Worm (Caenorhabditis elegans) whole organism, late embryonic: Measurements from ENCODE around the gene srg-9.

ENCODE experiments used
- C38D4.7 ChIP-seq: fragments of 200-800 bp; sonication (Bioruptor generic); optimal IDR thresholded peaks from 2 replicates; lab custom pipeline; 2018; ENCODE audit warnings: mild to moderate bottlenecking, missing genetic modification characterization, moderate library complexity, missing compliant biosample characterization
- F13H6.1 ChIP-seq: sonication (generic microtip); optimal IDR thresholded peaks from 2 replicates; lab custom pipeline; 2016; ENCODE audit warnings: missing genetic modification characterization, missing compliant biosample characterization
- K09A11.1 ChIP-seq: sonication (generic microtip); optimal IDR thresholded peaks from 2 replicates; lab custom pipeline; 2017; ENCODE audit warnings: antibody characterized with exemption, mild to moderate bottlenecking, missing genetic modification characterization, missing compliant biosample characterization; ENCODE audit not compliant: insufficient read depth
- T23F11.4 ChIP-seq: fragments of 200-800 bp; sonication (Bioruptor generic); optimal IDR thresholded peaks from 2 replicates; lab custom pipeline; 2018; ENCODE audit warnings: mild to moderate bottlenecking, missing genetic modification characterization, missing compliant biosample characterization
- ama-1 ChIP-seq: fragments of 150-350 bp; optimal IDR thresholded peaks from 2 replicates; lab custom pipeline; 2014
- ceh-19 ChIP-seq: fragments of 200-800 bp; sonication (Bioruptor generic); optimal IDR thresholded peaks from 2 replicates; lab custom pipeline; 2018; ENCODE audit warnings: mild to moderate bottlenecking, missing genetic modification characterization, missing compliant biosample characterization
- ceh-30 ChIP-seq: fragments of 150-350 bp; optimal IDR thresholded peaks from 2 replicates; lab custom pipeline; 2014; ENCODE audit warnings: missing biosample characterization, missing genetic modification characterization
- ceh-34 ChIP-seq: sonication (generic microtip); optimal IDR thresholded peaks from 2 replicates; lab custom pipeline; 2016; ENCODE audit warnings: mild to moderate bottlenecking, missing genetic modification characterization, missing compliant biosample characterization
- ceh-48 ChIP-seq: sonication (generic microtip); optimal IDR thresholded peaks from 2 replicates; lab custom pipeline; 2016; ENCODE audit warnings: missing genetic modification characterization, inconsistent platforms, missing compliant biosample characterization
- elt-2 ChIP-seq: sonication (generic microtip); optimal IDR thresholded peaks from 2 replicates; lab custom pipeline; 2016; ENCODE audit warnings: missing genetic modification reagents, missing genetic modification characterization, missing compliant biosample characterization
- elt-4 ChIP-seq: sonication (generic microtip); optimal IDR thresholded peaks from 2 replicates; lab custom pipeline; 2016; ENCODE audit warnings: missing genetic modification characterization, missing compliant biosample characterization
- ets-4 ChIP-seq: sonication (generic microtip); optimal IDR thresholded peaks from 2 replicates; lab custom pipeline; 2016; ENCODE audit warnings: missing genetic modification characterization, missing compliant biosample characterization
- fax-1 ChIP-seq: sonication (generic microtip); optimal IDR thresholded peaks from 2 replicates; lab custom pipeline; 2016; ENCODE audit warnings: missing genotype, missing genetic modification characterization, missing compliant biosample characterization
- fkh-10 ChIP-seq: fragments of 150-350 bp; optimal IDR thresholded peaks from 2 replicates; lab custom pipeline; 2014; ENCODE audit warnings: missing biosample characterization, missing genetic modification reagents, missing genetic modification characterization
- hlh-13 ChIP-seq: fragments of 200-800 bp; sonication (Bioruptor generic); optimal IDR thresholded peaks from 2 replicates; lab custom pipeline; 2018; ENCODE audit warnings: mild to moderate bottlenecking, missing genetic modification characterization, missing compliant biosample characterization
- hlh-15 ChIP-seq: sonication (generic microtip); optimal IDR thresholded peaks from 2 replicates; lab custom pipeline; 2016; ENCODE audit warnings: missing genetic modification characterization, missing compliant biosample characterization
- hlh-30 ChIP-seq: sonication (generic microtip); optimal IDR thresholded peaks from 2 replicates; lab custom pipeline; 2017; ENCODE audit warnings: antibody characterized with exemption, missing genetic modification characterization, missing compliant biosample characterization; ENCODE audit not compliant: insufficient read depth
- hlh-6 ChIP-seq: sonication (generic microtip); optimal IDR thresholded peaks from 2 replicates; lab custom pipeline; 2016; ENCODE audit warnings: missing genotype, missing genetic modification characterization, missing compliant biosample characterization
- lin-11 ChIP-seq: fragments of 200-800 bp; sonication (Bioruptor generic); optimal IDR thresholded peaks from 2 replicates; lab custom pipeline; 2018; ENCODE audit warnings: mild to moderate bottlenecking, missing genetic modification characterization, missing compliant biosample characterization
- nfya-1 ChIP-seq: sonication (generic microtip); optimal IDR thresholded peaks from 2 replicates; lab custom pipeline; 2017; ENCODE audit warnings: missing genetic modification characterization, mild to moderate bottlenecking, missing compliant biosample characterization, antibody characterized with exemption, moderate library complexity
- nhr-232 ChIP-seq: sonication (generic microtip); optimal IDR thresholded peaks from 2 replicates; lab custom pipeline; 2016; ENCODE audit warnings: missing genetic modification characterization, missing compliant biosample characterization
- pat-9 ChIP-seq: fragments of 200-800 bp; sonication (Bioruptor generic); optimal IDR thresholded peaks from 2 replicates; lab custom pipeline; 2018; ENCODE audit warnings: mild to moderate bottlenecking, missing genetic modification characterization, moderate library complexity, missing compliant biosample characterization
- pax-1 ChIP-seq: fragments of 150-350 bp; optimal IDR thresholded peaks from 2 replicates; lab custom pipeline; 2014; ENCODE audit warnings: missing biosample characterization, missing genetic modification characterization
- pha-2 ChIP-seq: sonication (generic microtip); optimal IDR thresholded peaks from 2 replicates; lab custom pipeline; 2017; ENCODE audit warnings: mild to moderate bottlenecking, missing genetic modification characterization, missing compliant biosample characterization
- ref-2 ChIP-seq: sonication (generic microtip); optimal IDR thresholded peaks from 2 replicates; lab custom pipeline; 2016; ENCODE audit warnings: missing genetic modification characterization, missing compliant biosample characterization
- rnt-1 ChIP-seq: sonication (generic microtip); optimal IDR thresholded peaks from 2 replicates; lab custom pipeline; 2016; ENCODE audit warnings: missing genetic modification characterization, missing compliant biosample characterization
- sox-2 ChIP-seq: fragments of 200-800 bp; sonication (Bioruptor generic); IDR thresholded peaks from 2 replicates; pipeline ENCODE4 v1.3.6; 2022; ENCODE audit warnings: missing genetic modification reagents, missing genetic modification characterization, missing compliant biosample characterization
- sox-4 ChIP-seq: sonication (generic microtip); optimal IDR thresholded peaks from 2 replicates; lab custom pipeline; 2017; ENCODE audit warnings: mild to moderate bottlenecking, missing genetic modification characterization, inconsistent platforms, missing compliant biosample characterization
- syd-9 ChIP-seq: sonication (generic microtip); optimal IDR thresholded peaks from 2 replicates; lab custom pipeline; 2016; ENCODE audit warnings: mild to moderate bottlenecking, missing genetic modification characterization, moderate library complexity, missing compliant biosample characterization
- tbx-7 ChIP-seq: sonication (generic microtip); optimal IDR thresholded peaks from 2 replicates; lab custom pipeline; 2016; ENCODE audit warnings: missing genotype, missing genetic modification characterization, missing compliant biosample characterization
- unc-42 ChIP-seq: sonication (generic microtip); optimal IDR thresholded peaks from 2 replicates; lab custom pipeline; 2016; ENCODE audit warnings: missing genotype, missing genetic modification characterization, missing compliant biosample characterization
- zip-5 ChIP-seq: sonication (generic microtip); optimal IDR thresholded peaks from 2 replicates; lab custom pipeline; 2016; ENCODE audit warnings: missing genetic modification characterization, missing compliant biosample characterization
- ztf-16 ChIP-seq: sonication (generic microtip); optimal IDR thresholded peaks from 2 replicates; lab custom pipeline; 2017; ENCODE audit warnings: missing genetic modification characterization, missing compliant biosample characterization

The srg-9 gene

DNA sequence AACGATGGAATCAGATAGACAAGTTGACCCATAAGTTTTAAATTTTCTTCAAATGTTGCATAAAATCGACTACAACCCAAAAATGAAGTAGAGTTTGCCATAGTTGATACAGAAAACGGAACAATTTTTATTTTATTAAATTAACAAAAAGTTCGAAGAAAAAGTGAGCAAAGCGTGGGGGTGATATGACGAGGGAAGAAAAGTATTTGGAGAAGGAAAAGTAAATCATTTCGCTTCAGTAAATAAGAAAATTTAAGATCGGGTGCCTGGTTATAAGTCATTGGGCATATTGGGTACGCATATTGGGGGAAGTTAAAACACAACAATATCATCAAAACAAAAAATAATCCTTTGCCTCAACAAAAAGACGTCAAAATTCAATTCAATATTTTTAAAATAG lies 9.3 kb upstream of the srg-9 start, which contains the start of gene srg-6:
Gene srg-6, minus strand, starts transcription at position 101 of the 400 bp plus-strand sequence.
- TF ChIP-seq unc-42 (tag; lab: Kevin White, UChicago) (no peak), nhr-232 (tag; lab: Kevin White, UChicago) (no peak), K09A11.1 (no peak), hlh-30 (tag; lab: Kevin White, UChicago) (no peak), ztf-16 (tag; lab: Kevin White, UChicago) (no peak), sox-4 (tag; lab: Kevin White, UChicago) (no peak), tbx-7 (no peak), ceh-34 (tag; lab: Kevin White, UChicago) (no peak), elt-2 (no peak), hlh-6 (tag; lab: Kevin White, UChicago) (no peak), rnt-1 (tag; lab: Kevin White, UChicago) (no peak)

DNA sequence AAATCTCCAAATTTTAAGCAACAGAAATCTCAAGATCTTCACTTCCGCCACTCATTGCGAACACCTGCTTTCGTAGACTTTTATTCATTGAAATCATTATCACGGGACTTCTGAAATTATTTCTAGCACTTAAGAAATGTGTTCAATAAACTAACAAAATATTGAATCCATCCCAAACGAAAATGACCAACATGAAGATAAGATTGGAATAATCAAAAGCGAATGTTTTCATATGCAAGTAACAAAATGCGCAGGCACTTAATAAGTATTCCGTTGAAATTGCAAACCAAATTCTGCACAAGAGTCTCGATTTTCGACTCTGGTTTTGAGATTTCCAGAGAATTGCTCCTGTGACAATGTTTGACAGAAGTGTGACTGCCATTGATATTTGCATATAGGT lies 7.9 kb upstream of the srg-9 start, which contains the start of gene srg-5:
Gene srg-5, minus strand, starts transcription at position 101 of the 400 bp plus-strand sequence.
- no peak for TF ChIP-seq pat-9

DNA sequence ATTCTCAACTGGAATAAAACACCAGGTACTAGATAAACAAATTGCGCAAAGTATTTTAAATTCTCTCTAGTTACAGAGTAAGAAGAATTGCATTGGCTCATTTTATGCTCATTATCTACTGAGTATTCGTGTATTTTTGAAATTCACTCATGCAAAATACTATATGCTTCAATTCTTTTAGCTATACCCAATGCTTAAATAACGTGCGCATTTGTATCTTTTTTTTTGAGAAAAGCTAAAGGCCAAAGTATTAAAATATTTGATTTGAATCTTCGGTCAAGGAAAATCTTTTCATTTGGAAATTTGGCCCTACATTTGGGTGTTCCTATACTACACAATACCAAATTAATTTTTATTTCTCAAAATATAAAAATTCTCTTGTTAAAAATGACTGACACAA lies 5.4 kb upstream of the srg-9 start, which contains the start of gene srg-4:
Gene srg-4, minus strand, starts transcription at position 101 of the 400 bp plus-strand sequence.
- no peak for TF ChIP-seq ref-2 (tag; lab: Kevin White, UChicago)
- TF ChIP-seq zip-5 (tag; lab: Kevin White, UChicago), result no peak
- TF ChIP-seq F13H6.1 (tag; lab: Kevin White, UChicago), result no peak
- TF ChIP-seq pat-9, result no peak
- TF ChIP-seq ceh-48 (tag; lab: Kevin White, UChicago), result no peak
- no peak for TF ChIP-seq fax-1 (tag; lab: Kevin White, UChicago)
- no peak for TF ChIP-seq hlh-15 (tag; lab: Kevin White, UChicago)
- no peak for TF ChIP-seq K09A11.1
- no peak for TF ChIP-seq hlh-30 (tag; lab: Kevin White, UChicago)
- no peak for TF ChIP-seq pha-2 (tag; lab: Kevin White, UChicago)
- no peak for TF ChIP-seq hlh-13 (GFP tag; lab: Kevin White, UChicago)
- no peak for TF ChIP-seq nfya-1 (tag; lab: Kevin White, UChicago)
- TF ChIP-seq ets-4, result no peak
- TF ChIP-seq pax-1, result no peak
- TF ChIP-seq T23F11.4 (GFP tag; lab: Kevin White, UChicago), result no peak
- TF ChIP-seq lin-11 (tag; lab: Kevin White, UChicago), result no peak
- TF ChIP-seq syd-9, result no peak

DNA sequence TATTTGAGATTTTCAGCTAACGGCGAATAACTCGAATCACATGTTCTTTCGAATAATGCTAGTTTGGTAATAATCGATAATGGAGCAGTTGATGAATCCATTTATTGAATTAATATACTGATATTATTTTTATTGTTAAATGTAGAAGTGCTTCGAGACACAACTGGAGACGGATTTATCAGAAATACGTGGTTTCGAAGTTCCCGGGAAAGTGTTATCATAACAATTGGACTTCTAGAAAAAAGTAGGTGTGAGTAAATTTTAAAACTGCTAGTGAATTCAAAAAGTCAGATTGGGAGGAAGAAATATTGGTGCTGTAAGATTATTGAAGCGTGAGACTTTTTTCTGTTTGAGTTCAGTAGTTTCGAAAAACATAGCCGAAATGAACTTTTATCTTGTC lies 3.5 kb upstream of the srg-9 start, which contains the start of gene srg-2:
Gene srg-2, minus strand, starts transcription at position 101 of the 400 bp plus-strand sequence.
- TF ChIP-seq sox-2 (GFP tag; lab: Robert Waterston, UW) (no peak), T23F11.4 (GFP tag; lab: Kevin White, UChicago) (no peak), elt-2 (no peak), ceh-30 (tag; lab: Kevin White, UChicago) (no peak), fax-1 (tag; lab: Kevin White, UChicago) (no peak), elt-4 (tag; lab: Kevin White, UChicago) (no peak), hlh-15 (tag; lab: Kevin White, UChicago) (no peak)

DNA sequence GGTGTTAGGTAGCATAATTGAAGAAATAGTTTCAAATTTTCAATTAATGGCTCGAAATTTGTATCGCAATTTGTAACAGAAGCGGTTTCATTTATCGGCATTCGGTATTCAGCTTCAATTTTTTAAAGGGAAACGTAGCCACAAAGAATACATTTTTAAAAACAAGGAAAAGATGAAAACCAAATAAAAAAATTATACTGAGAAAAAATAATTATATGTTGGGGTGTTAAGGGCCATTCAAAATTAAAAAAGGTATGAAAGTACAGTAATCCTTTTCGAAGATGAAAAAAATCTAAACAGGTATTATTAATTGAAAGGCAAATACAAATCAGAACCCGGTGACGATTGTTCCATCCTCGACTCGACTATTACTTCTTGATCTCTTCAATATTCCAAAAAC lies 1.7 kb upstream of the srg-9 start, which contains the start of gene srg-1:
Gene srg-1, minus strand, starts transcription at position 101 of the 400 bp plus-strand sequence.
- TF ChIP-seq pat-9 (no peak), ceh-19 (GFP tag; lab: Kevin White, UChicago) (no peak), nfya-1 (tag; lab: Kevin White, UChicago) (no peak), ztf-16 (tag; lab: Kevin White, UChicago) (no peak), tbx-7 (no peak), fkh-10 (GFP tag; lab: Kevin White, UChicago) (no peak), ama-1 (lab: Kevin White, UChicago) (no peak), zip-5 (tag; lab: Kevin White, UChicago) (no peak), C38D4.7 (GFP tag; lab: Kevin White, UChicago) (no peak)
